Fruit fly (Drosophila melanogaster): ENCODE data around the gene step.

The step gene

DNA sequence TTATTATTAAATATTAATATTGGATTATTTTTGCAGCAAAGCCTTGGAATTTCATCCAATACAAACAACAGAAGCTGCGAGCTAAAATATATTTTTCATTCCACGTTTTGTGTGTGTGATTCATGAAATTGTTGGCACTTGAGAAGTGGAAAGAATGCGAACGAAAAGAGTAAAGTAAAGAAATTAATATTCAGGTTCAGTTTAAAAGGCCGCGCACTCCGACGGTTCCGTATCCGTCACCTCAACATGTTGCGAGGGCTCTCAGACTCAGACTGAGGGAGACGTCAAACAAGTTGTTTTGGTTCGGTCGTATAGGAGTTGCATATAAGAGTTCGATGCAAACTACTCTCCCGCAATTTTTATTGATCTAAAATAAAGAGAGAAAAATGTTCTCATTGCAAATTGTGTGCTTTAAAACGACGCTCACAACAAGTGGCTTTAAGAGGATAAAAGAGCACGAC, 3.8 kb downstream of the step start:
- TF ChIP-seq CG12768 (GFP tag; optimal IDR thresholded peaks at IDR 0.05), result no peak
- no peak for TF ChIP-seq Clk (GFP tag; optimal IDR thresholded peaks at IDR 0.05)
- peak; percentile 42 for TF ChIP-seq Mnt (GFP tag; optimal IDR thresholded peaks at IDR 0.05)
- no peak for TF ChIP-seq CG11617 (GFP tag; optimal IDR thresholded peaks at IDR 0.05)
- TF ChIP-seq CG33017 (tag; optimal IDR thresholded peaks at IDR 0.05), result no peak
- TF ChIP-seq Hr96 (GFP tag; optimal IDR thresholded peaks at IDR 0.05), result no peak
- no peak for TF ChIP-seq CG14711 (tag; optimal IDR thresholded peaks at IDR 0.05)
- peak; percentile 19 for TF ChIP-seq tj (GFP tag; optimal IDR thresholded peaks at IDR 0.05)
- no peak for TF ChIP-seq CG5204 (GFP tag; optimal IDR thresholded peaks at IDR 0.05)
- no peak for TF ChIP-seq ovo (GFP tag; optimal IDR thresholded peaks at IDR 0.05)
- TF ChIP-seq kay (GFP tag; ENCODE audit: borderline replicate concordance), result peak; percentile 81
- no peak for TF ChIP-seq toe (GFP tag; optimal IDR thresholded peaks at IDR 0.05)
- TF ChIP-seq pad (GFP tag; optimal IDR thresholded peaks at IDR 0.05), result no peak
- TF ChIP-seq CG1620 (GFP tag; optimal IDR thresholded peaks at IDR 0.05), result no peak
- no peak for TF ChIP-seq cic (GFP tag; optimal IDR thresholded peaks at IDR 0.05)
- TF ChIP-seq bab1 (GFP tag; optimal IDR thresholded peaks at IDR 0.05), result no peak

dm6 chr2L:21752798-21753197, 4.5 kb downstream of the step start:
- TF ChIP-seq toe (GFP tag; optimal IDR thresholded peaks at IDR 0.05) (no peak), kay (GFP tag; ENCODE audit: borderline replicate concordance) (peak; percentile 7), Hr96 (GFP tag; optimal IDR thresholded peaks at IDR 0.05) (no peak), CG5204 (GFP tag; optimal IDR thresholded peaks at IDR 0.05) (no peak)

DNA sequence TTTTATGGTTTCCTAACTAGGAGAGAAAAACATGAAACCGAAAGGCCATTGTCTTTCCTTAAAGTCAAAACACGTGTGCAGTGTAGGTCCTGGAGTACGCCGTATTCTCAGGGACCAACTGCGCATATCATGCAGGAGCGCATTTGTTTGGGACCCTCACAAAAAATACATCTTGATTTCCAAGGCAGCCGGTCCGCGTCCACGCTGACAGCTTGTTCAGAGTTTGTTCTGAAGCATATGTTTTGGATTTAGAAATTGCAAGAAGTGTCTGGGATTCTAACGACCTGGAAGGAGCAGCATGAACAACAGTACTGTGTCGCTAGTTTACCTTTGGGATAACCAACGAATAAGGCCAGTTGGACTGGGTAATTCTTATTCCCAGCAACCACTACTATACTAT, 8.3 kb downstream of the step start:
- TF ChIP-seq ovo (GFP tag; optimal IDR thresholded peaks at IDR 0.05) (no peak), bab1 (GFP tag; optimal IDR thresholded peaks at IDR 0.05) (no peak), Crg-1 (GFP tag; optimal IDR thresholded peaks at IDR 0.05) (no peak)

dm6 chr2L:21726097-21726496, 31.2 kb downstream of the step start:
- TF ChIP-seq toe (GFP tag; optimal IDR thresholded peaks at IDR 0.05) (no peak), cic (GFP tag; optimal IDR thresholded peaks at IDR 0.05) (no peak), CG14711 (tag; optimal IDR thresholded peaks at IDR 0.05) (no peak), kay (GFP tag; ENCODE audit: borderline replicate concordance) (no peak), CG1620 (GFP tag; optimal IDR thresholded peaks at IDR 0.05) (no peak), Mnt (GFP tag; optimal IDR thresholded peaks at IDR 0.05) (no peak), Hr96 (GFP tag; optimal IDR thresholded peaks at IDR 0.05) (no peak), ovo (GFP tag; optimal IDR thresholded peaks at IDR 0.05) (no peak), Crg-1 (GFP tag; optimal IDR thresholded peaks at IDR 0.05) (no peak), cnc (optimal IDR thresholded peaks at IDR 0.05) (no peak), tj (GFP tag; optimal IDR thresholded peaks at IDR 0.05) (no peak)

All from whole organism, adult.